Worm (Caenorhabditis elegans): ENCODE data around the gene sel-5.

ce11 chrIII:4594762-4595523 lies 16.7 kb upstream of the sel-5 start:
- TF ChIP-seq flt-1 (GFP tag; IDR thresholded peaks at IDR 0.05) (no peak), tab-1 (GFP tag; IDR thresholded peaks at IDR 0.05) (no peak), ref-1 (GFP tag; conservative IDR thresholded peaks at IDR 0.05) (no peak)
